Fruit fly (Drosophila melanogaster) whole organism, wandering third instar larva: ENCODE measurements around the gene CG6276.

Source experiments
- Abd-B ChIP-seq: fragments of >200 bp; optimal IDR thresholded peaks from 2 replicates; lab custom pipeline; 2017; ENCODE audit warnings: missing biosample characterization, missing genetic modification characterization
- CrebA ChIP-seq: fragments of 200-800 bp; sonication (Bioruptor generic); optimal IDR thresholded peaks from 2 replicates; lab custom pipeline; 2016; ENCODE audit warnings: missing biosample characterization, mild to moderate bottlenecking, missing genetic modification characterization, borderline replicate concordance
- Myc ChIP-seq: fragments of >200 bp; optimal IDR thresholded peaks from 2 replicates; lab custom pipeline; 2017
- N ChIP-seq: fragments of >200 bp; optimal IDR thresholded peaks from 2 replicates; lab custom pipeline; 2018; ENCODE audit warnings: missing biosample characterization, missing external identifiers, missing genetic modification characterization
- OdsH ChIP-seq: fragments of 200-800 bp; sonication (Bioruptor generic); optimal IDR thresholded peaks from 2 replicates; lab custom pipeline; 2016; ENCODE audit warnings: missing biosample characterization, mild to moderate bottlenecking, missing genetic modification characterization
- br ChIP-seq: fragments of 200-800 bp; sonication (Bioruptor generic); optimal IDR thresholded peaks from 2 replicates; lab custom pipeline; 2016; ENCODE audit warnings: missing biosample characterization, missing genetic modification characterization
- brk ChIP-seq: fragments of 200-800 bp; sonication (Bioruptor generic); optimal IDR thresholded peaks from 2 replicates; lab custom pipeline; 2016; ENCODE audit warnings: missing biosample characterization, mild to moderate bottlenecking, missing genetic modification characterization
- fru ChIP-seq: fragments of 200-800 bp; sonication (Bioruptor generic); optimal IDR thresholded peaks from 3 replicates; lab custom pipeline; 2016; ENCODE audit warnings: missing biosample characterization, mild to moderate bottlenecking, missing genetic modification characterization
- pan ChIP-seq: fragments of >200 bp; optimal IDR thresholded peaks from 2 replicates; lab custom pipeline; 2017
- psq ChIP-seq: fragments of 200-800 bp; sonication (Bioruptor generic); optimal IDR thresholded peaks from 3 replicates; lab custom pipeline; 2017; ENCODE audit warnings: missing biosample characterization, mild to moderate bottlenecking, missing genetic modification characterization, moderate library complexity
- sage ChIP-seq: fragments of 200-800 bp; sonication (Bioruptor generic); optimal IDR thresholded peaks from 2 replicates; lab custom pipeline; 2016; ENCODE audit warnings: missing biosample characterization, mild to moderate bottlenecking, missing genetic modification characterization
- usp ChIP-seq: fragments of >200 bp; optimal IDR thresholded peaks from 2 replicates; lab custom pipeline; 2017; ENCODE audit warnings: missing biosample characterization, missing genetic modification characterization

dm6 chr3R:15268856-15269255, 51.0 kb downstream of the CG6276 start:
- no peak for TF ChIP-seq psq (GFP tag; lab: Kevin White, UChicago)
- TF ChIP-seq brk (GFP tag; lab: Kevin White, UChicago) = no peak
- no peak for TF ChIP-seq Abd-B (GFP tag; lab: Kevin White, UChicago)
- no peak for TF ChIP-seq br (GFP tag; lab: Kevin White, UChicago)
- TF ChIP-seq OdsH (GFP tag; lab: Kevin White, UChicago) = no peak
- TF ChIP-seq pan (lab: Kevin White, UChicago) = no peak
- TF ChIP-seq usp (GFP tag; lab: Kevin White, UChicago) = no peak
- no peak for TF ChIP-seq CrebA
- TF ChIP-seq N (GFP tag; lab: Kevin White, UChicago) = no peak
- TF ChIP-seq fru (GFP tag; lab: Kevin White, UChicago) = no peak
- TF ChIP-seq sage (GFP tag; lab: Kevin White, UChicago) = no peak
- no peak for TF ChIP-seq Myc (lab: Kevin White, UChicago)
